Fruit fly (Drosophila melanogaster) whole organism, embryonic: ENCODE data around the gene TTLL15.
A peak's percentile ranks its signal among the peaks of the same experiment; 100 is the strongest.

ENCODE experiments used
- Atf6 ChIP-seq: fragments of 200-800 bp; sonication (Bioruptor generic); IDR thresholded peaks from 2 replicates; pipeline ENCODE4 v1.3.6; 2022; ENCODE audit warnings: missing biosample characterization, missing genetic modification characterization
- B-H2 ChIP-seq: fragments of 200-800 bp; sonication (Bioruptor generic); optimal IDR thresholded peaks from 2 replicates; lab custom pipeline; 2018; ENCODE audit warnings: missing biosample characterization, mild to moderate bottlenecking, missing genetic modification characterization
- Bteb2 ChIP-seq: fragments of 200-800 bp; sonication (Bioruptor generic); optimal IDR thresholded peaks from 2 replicates; lab custom pipeline; 2016; ENCODE audit warnings: missing biosample characterization, missing genetic modification characterization
- CG10321 ChIP-seq: fragments of 200-800 bp; sonication (Bioruptor generic); IDR thresholded peaks from 2 replicates; pipeline ENCODE4 v1.3.6; 2022; ENCODE audit warnings: missing biosample characterization, missing genetic modification characterization
- CG10543 ChIP-seq: fragments of 200-800 bp; sonication (Bioruptor generic); optimal IDR thresholded peaks from 3 replicates; lab custom pipeline; 2017; ENCODE audit warnings: missing biosample characterization, mild to moderate bottlenecking, missing genetic modification characterization, moderate library complexity
- CG11398 ChIP-seq: fragments of 200-800 bp; sonication (Bioruptor generic); optimal IDR thresholded peaks from 2 replicates; lab custom pipeline; 2016; ENCODE audit warnings: missing biosample characterization, missing genetic modification characterization
- CG11504 ChIP-seq: fragments of 200-800 bp; sonication (Bioruptor generic); optimal IDR thresholded peaks from 3 replicates; lab custom pipeline; 2019; ENCODE audit warnings: missing biosample characterization, mild to moderate bottlenecking, missing genetic modification characterization, moderate library complexity
- CG15514 ChIP-seq: fragments of 200-800 bp; sonication (Bioruptor generic); optimal IDR thresholded peaks from 3 replicates; lab custom pipeline; 2017; ENCODE audit warnings: missing biosample characterization, missing genetic modification characterization, mild to moderate bottlenecking, moderate library complexity, missing genetic modification reagents
- CG1602 ChIP-seq: fragments of 200-800 bp; sonication (Bioruptor generic); optimal IDR thresholded peaks from 3 replicates; lab custom pipeline; 2016; ENCODE audit warnings: missing biosample characterization, missing genetic modification characterization
- CG17361 ChIP-seq: fragments of 200-800 bp; sonication (Bioruptor generic); IDR thresholded peaks from 3 replicates; pipeline ENCODE4 v1.3.6; 2022; ENCODE audit warnings: missing biosample characterization, missing genetic modification characterization
- CG3065 ChIP-seq: fragments of 200-800 bp; sonication (Bioruptor generic); optimal IDR thresholded peaks from 2 replicates; lab custom pipeline; 2016; ENCODE audit warnings: missing biosample characterization, missing genetic modification characterization
- CG3281 ChIP-seq: fragments of 200-800 bp; sonication (Bioruptor generic); optimal IDR thresholded peaks from 3 replicates; lab custom pipeline; 2017; ENCODE audit warnings: missing biosample characterization, mild to moderate bottlenecking, missing genetic modification characterization
- CG3838 ChIP-seq: fragments of 200-800 bp; sonication (Bioruptor generic); optimal IDR thresholded peaks from 3 replicates; lab custom pipeline; 2016; ENCODE audit warnings: missing biosample characterization, missing genetic modification characterization
- CG4617 ChIP-seq: fragments of 200-800 bp; sonication (Bioruptor generic); optimal IDR thresholded peaks from 3 replicates; lab custom pipeline; 2016; ENCODE audit warnings: missing biosample characterization, missing genetic modification characterization, borderline replicate concordance
- CG9817 ChIP-seq: fragments of 200-800 bp; sonication (Bioruptor generic); optimal IDR thresholded peaks from 2 replicates; lab custom pipeline; 2018; ENCODE audit warnings: missing biosample characterization, mild to moderate bottlenecking, missing genetic modification characterization, moderate library complexity
- CTCF ChIP-seq: fragments of 200-800 bp; sonication (Bioruptor generic); optimal IDR thresholded peaks from 2 replicates; lab custom pipeline; 2017; ENCODE audit warnings: missing biosample characterization, mild to moderate bottlenecking, missing genetic modification characterization, moderate library complexity
- Camta ChIP-seq: fragments of 200-800 bp; sonication (Bioruptor generic); optimal IDR thresholded peaks from 2 replicates; lab custom pipeline; 2016; ENCODE audit warnings: missing biosample characterization, missing genetic modification characterization
- Dref ChIP-seq: fragments of 200-800 bp; sonication (Bioruptor generic); IDR thresholded peaks from 2 replicates; pipeline ENCODE4 v1.3.6; 2022; ENCODE audit warnings: missing biosample characterization, missing genetic modification characterization
- E2f2 ChIP-seq: fragments of 200-800 bp; sonication (Bioruptor generic); IDR thresholded peaks from 2 replicates; pipeline ENCODE4 v1.3.6; 2022; ENCODE audit warnings: missing biosample characterization, missing genetic modification characterization
- Hr51 ChIP-seq, 2 experiments: fragments of 200-800 bp; sonication (Bioruptor generic); optimal IDR thresholded peaks; 2 replicates in 1 of 2; 3 replicates in 1 of 2; lab custom pipeline; 2016 to 2018; ENCODE audit warnings: missing biosample characterization in 2 of 2, missing genetic modification characterization in 2 of 2, mild to moderate bottlenecking in 1 of 2, moderate library complexity in 1 of 2
- Jarid2 ChIP-seq: fragments of 200-800 bp; sonication (Bioruptor generic); optimal IDR thresholded peaks from 3 replicates; lab custom pipeline; 2017; ENCODE audit warnings: mild to moderate bottlenecking, missing biosample characterization, missing genetic modification reagents, missing genetic modification characterization
- Nf-YA ChIP-seq: fragments of 200-800 bp; sonication (Bioruptor generic); IDR thresholded peaks from 2 replicates; pipeline ENCODE4 v1.3.6; 2022; ENCODE audit warnings: missing biosample characterization, missing genetic modification characterization
- Opbp ChIP-seq: fragments of 200-800 bp; sonication (Bioruptor generic); IDR thresholded peaks from 3 replicates; pipeline ENCODE4 v1.3.6; 2022; ENCODE audit warnings: missing biosample characterization, missing genetic modification characterization; ENCODE audit not compliant: partially characterized antibody
- Sox102F ChIP-seq: fragments of 200-800 bp; sonication (Bioruptor generic); optimal IDR thresholded peaks from 2 replicates; lab custom pipeline; 2018; ENCODE audit warnings: missing biosample characterization, mild to moderate bottlenecking, missing genetic modification characterization, moderate library complexity
- Stat92E ChIP-seq, 3 experiments: fragments of >200 bp in 2 of 3; fragments of 200-800 bp in 1 of 3; sonication (Bioruptor generic) in 1 of 3; optimal IDR thresholded peaks; 2 replicates each; lab custom pipeline; 2017 to 2019; ENCODE audit warnings: missing biosample characterization in 3 of 3, missing genetic modification characterization in 3 of 3, mild to moderate bottlenecking in 1 of 3, moderate library complexity in 1 of 3
- ac ChIP-seq: fragments of 200-800 bp; sonication (Bioruptor generic); optimal IDR thresholded peaks from 3 replicates; lab custom pipeline; 2017; ENCODE audit warnings: missing biosample characterization, mild to moderate bottlenecking, missing genetic modification characterization
- ap ChIP-seq: fragments of 200-800 bp; sonication (Bioruptor generic); IDR thresholded peaks from 2 replicates; pipeline ENCODE4 v1.3.6; 2022; ENCODE audit warnings: missing biosample characterization, missing genetic modification characterization
- bab2 ChIP-seq: fragments of 200-800 bp; sonication (Bioruptor generic); optimal IDR thresholded peaks from 2 replicates; lab custom pipeline; 2016; ENCODE audit warnings: missing biosample characterization, missing genetic modification characterization
- bigmax ChIP-seq: fragments of 200-800 bp; sonication (Bioruptor generic); optimal IDR thresholded peaks from 2 replicates; lab custom pipeline; 2018; ENCODE audit warnings: missing biosample characterization, mild to moderate bottlenecking, missing genetic modification characterization
- bowl ChIP-seq: fragments of 200-800 bp; sonication (Bioruptor generic); IDR thresholded peaks from 2 replicates; pipeline ENCODE4 v1.3.6; 2022; ENCODE audit warnings: missing biosample characterization, missing genetic modification characterization
- chm ChIP-seq: fragments of 200-800 bp; sonication (Bioruptor generic); IDR thresholded peaks from 2 replicates; pipeline ENCODE4 v1.3.6; 2022; ENCODE audit warnings: missing biosample characterization, missing genetic modification characterization
- corto ChIP-seq: fragments of 200-800 bp; sonication (Bioruptor generic); optimal IDR thresholded peaks from 2 replicates; lab custom pipeline; 2016; ENCODE audit warnings: missing biosample characterization, mild to moderate bottlenecking, missing genetic modification characterization, moderate library complexity
- cwo ChIP-seq: fragments of 200-800 bp; sonication (Bioruptor generic); optimal IDR thresholded peaks from 3 replicates; lab custom pipeline; 2017; ENCODE audit warnings: missing biosample characterization, missing genetic modification characterization, mild to moderate bottlenecking, moderate library complexity, missing genetic modification reagents
- gfzf ChIP-seq: fragments of 200-800 bp; sonication (Bioruptor generic); optimal IDR thresholded peaks from 2 replicates; lab custom pipeline; 2016; ENCODE audit warnings: missing biosample characterization, mild to moderate bottlenecking, missing genetic modification characterization, moderate library complexity
- ham ChIP-seq: fragments of 200-800 bp; sonication (Bioruptor generic); IDR thresholded peaks from 2 replicates; pipeline ENCODE4 v1.3.6; 2022; ENCODE audit warnings: missing biosample characterization, missing genetic modification characterization
- knrl ChIP-seq: fragments of 200-800 bp; sonication (Bioruptor generic); IDR thresholded peaks from 3 replicates; pipeline ENCODE4 v1.3.6; 2022; ENCODE audit warnings: missing biosample characterization, missing genetic modification characterization; ENCODE audit not compliant: partially characterized antibody
- mirr ChIP-seq: fragments of 200-800 bp; sonication (Bioruptor generic); optimal IDR thresholded peaks from 3 replicates; lab custom pipeline; 2018; ENCODE audit warnings: missing biosample characterization, mild to moderate bottlenecking, missing genetic modification characterization
- pan ChIP-seq, 4 experiments: fragments of >200 bp in 3 of 4; fragments of 200-800 bp in 1 of 4; sonication (Bioruptor generic) in 1 of 4; optimal IDR thresholded peaks in 3 of 4; IDR thresholded peaks in 1 of 4; 2 replicates each; pipeline versions ENCODE4 v1.3.6 to Lab custom; 2017 to 2022; ENCODE audit warnings: missing biosample characterization in 2 of 4, missing genetic modification characterization in 2 of 4, mixed read lengths in 1 of 4
- row ChIP-seq: fragments of 200-800 bp; sonication (Bioruptor generic); IDR thresholded peaks from 3 replicates; pipeline ENCODE4 v1.3.6; 2022; ENCODE audit warnings: missing biosample characterization, missing genetic modification characterization
- salm ChIP-seq: fragments of 200-800 bp; sonication (Bioruptor generic); optimal IDR thresholded peaks from 2 replicates; lab custom pipeline; 2018; ENCODE audit warnings: missing biosample characterization, mild to moderate bottlenecking, missing genetic modification characterization
- schlank ChIP-seq: fragments of 200-800 bp; sonication (Bioruptor generic); optimal IDR thresholded peaks from 2 replicates; lab custom pipeline; 2018; ENCODE audit warnings: missing biosample characterization, mild to moderate bottlenecking, missing genetic modification characterization
- sens-2 ChIP-seq: fragments of 200-800 bp; sonication (Bioruptor generic); IDR thresholded peaks from 2 replicates; pipeline ENCODE4 v1.3.6; 2022; ENCODE audit warnings: missing biosample characterization, missing genetic modification characterization
- sima ChIP-seq: fragments of 200-800 bp; sonication (Bioruptor generic); optimal IDR thresholded peaks from 2 replicates; lab custom pipeline; 2016; ENCODE audit warnings: missing biosample characterization, missing genetic modification characterization
- slou ChIP-seq: fragments of 200-800 bp; sonication (Bioruptor generic); optimal IDR thresholded peaks from 3 replicates; lab custom pipeline; 2016; ENCODE audit warnings: missing biosample characterization, missing genetic modification characterization
- sqz ChIP-seq: fragments of 200-800 bp; sonication (Bioruptor generic); optimal IDR thresholded peaks from 3 replicates; lab custom pipeline; 2018; ENCODE audit warnings: missing biosample characterization, mild to moderate bottlenecking, missing genetic modification characterization
- stc ChIP-seq: fragments of 200-800 bp; sonication (Bioruptor generic); IDR thresholded peaks from 2 replicates; pipeline ENCODE4 v1.3.6; 2022; ENCODE audit warnings: missing biosample characterization, missing genetic modification characterization
- stwl ChIP-seq: fragments of 200-800 bp; sonication (Bioruptor generic); optimal IDR thresholded peaks from 3 replicates; lab custom pipeline; 2018; ENCODE audit warnings: missing biosample characterization, mild to moderate bottlenecking, missing genetic modification characterization, moderate library complexity
- trh ChIP-seq: fragments of 200-800 bp; sonication (Bioruptor generic); optimal IDR thresholded peaks from 2 replicates; lab custom pipeline; 2016; ENCODE audit warnings: missing biosample characterization, missing genetic modification characterization
- vvl ChIP-seq: fragments of 200-800 bp; sonication (Bioruptor generic); IDR thresholded peaks from 2 replicates; pipeline ENCODE4 v1.3.6; 2022; ENCODE audit warnings: missing biosample characterization, missing genetic modification characterization
- wek ChIP-seq: fragments of 200-800 bp; sonication (Bioruptor generic); optimal IDR thresholded peaks from 3 replicates; lab custom pipeline; 2018; ENCODE audit warnings: missing biosample characterization, mild to moderate bottlenecking, missing genetic modification characterization, moderate library complexity

TTLL15 gene

DNA sequence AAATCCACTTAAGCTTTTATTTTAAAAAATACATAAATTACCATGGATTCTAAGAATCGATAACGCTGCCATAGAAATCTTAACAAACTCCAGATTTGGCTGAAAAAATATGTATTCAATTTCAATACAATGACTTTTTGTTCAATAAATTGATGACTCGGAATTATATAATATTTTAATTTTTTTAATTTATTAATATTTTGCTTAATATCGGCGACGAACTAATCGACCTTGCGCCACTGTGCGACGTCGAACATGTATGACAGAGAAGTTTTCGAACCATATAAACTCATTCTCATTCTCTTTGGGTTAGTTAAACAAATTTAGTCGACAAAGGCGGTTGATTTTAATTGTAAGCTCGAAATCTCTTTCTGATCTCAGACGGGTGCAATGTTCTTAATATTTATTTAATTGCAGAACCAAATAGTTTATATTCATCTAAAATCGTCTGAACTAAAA is 34.5 kb downstream of the TTLL15 start, which contains the start of gene CG42394 (continued):
- TF ChIP-seq corto (GFP tag; lab: Kevin White, UChicago) (peak; percentile 60), row (GFP tag; lab: Robert Waterston, UW) (peak; percentile 94), stc (GFP tag; lab: Robert Waterston, UW) (peak; percentile 95), CG4617 (GFP tag; lab: Kevin White, UChicago) (peak; percentile 67), trh (GFP tag; lab: Kevin White, UChicago) (peak; percentile 90), salm (peak; percentile 83), CTCF (GFP tag; lab: Kevin White, UChicago) (peak; percentile 67), Opbp (no peak), sqz (peak; percentile 91), CG3281 (GFP tag; lab: Kevin White, UChicago) (peak; percentile 98), pan (optimal IDR thresholded peaks at IDR 0.05; lab: Kevin White, UChicago) (no peak), pan (GFP tag; optimal IDR thresholded peaks at IDR 0.05 in 1 of 2, IDR thresholded peaks at IDR 0.05 in 1 of 2) (peak in 1 of 2 experiments; percentile 93), CG11504 (peak; percentile 96), stwl (tag; lab: Kevin White, UChicago) (peak; percentile 56), ham (GFP tag; lab: Robert Waterston, UW) (no peak), gfzf (no peak), ac (peak; percentile 90), Atf6 (GFP tag; lab: Robert Waterston, UW) (peak; percentile 96), CG10321 (peak; percentile 74), slou (peak; percentile 84), mirr (GFP tag; lab: Kevin White, UChicago) (peak; percentile 23), CG17361 (GFP tag; lab: Robert Waterston, UW) (peak; percentile 99), bigmax (peak; percentile 48), Hr51 (GFP tag; optimal IDR thresholded peaks at IDR 0.05; lab: Kevin White, UChicago) (peak; percentile 77 to 96), CG15514 (GFP tag; lab: Kevin White, UChicago) (peak; percentile 89), CG3838 (GFP tag; lab: Kevin White, UChicago) (peak; percentile 78), B-H2 (GFP tag; lab: Kevin White, UChicago) (no peak), bab2 (GFP tag; lab: Kevin White, UChicago) (peak; percentile 48), vvl (GFP tag; lab: Robert Waterston, UW) (peak; percentile 97), CG1602 (GFP tag; lab: Kevin White, UChicago) (peak; percentile 92), bowl (GFP tag; lab: Robert Waterston, UW) (peak; percentile 87), ap (GFP tag; lab: Robert Waterston, UW) (peak; percentile 88), Camta (GFP tag; lab: Kevin White, UChicago) (peak; percentile 80), Jarid2 (GFP tag; lab: Kevin White, UChicago) (peak; percentile 83), cwo (GFP tag; lab: Kevin White, UChicago) (peak; percentile 95), sens-2 (GFP tag; lab: Robert Waterston, UW) (peak; percentile 90), Stat92E (GFP tag; optimal IDR thresholded peaks at IDR 0.05; lab: Kevin White, UChicago) (peak in 1 of 3 experiments; percentile 83), CG9817 (peak; percentile 83), Sox102F (GFP tag; lab: Kevin White, UChicago) (peak; percentile 94), knrl (peak; percentile 13; the same call in 1 of the 3 replicates), sima (no peak), Bteb2 (GFP tag; lab: Kevin White, UChicago) (peak; percentile 81), E2f2 (GFP tag; lab: Robert Waterston, UW) (peak; percentile 79), chm (GFP tag; lab: Robert Waterston, UW) (peak; percentile 94), wek (peak; percentile 12), CG3065 (peak; percentile 81), Dref (GFP tag; lab: Robert Waterston, UW) (no peak), CG11398 (GFP tag; lab: Kevin White, UChicago) (peak; percentile 55), Nf-YA (GFP tag; lab: Robert Waterston, UW) (peak; percentile 91), CG10543 (GFP tag; lab: Kevin White, UChicago) (peak; percentile 85), schlank (tag; lab: Kevin White, UChicago) (peak; percentile 70)
